Worm (Caenorhabditis elegans) whole organism, L3 larva: ENCODE results near the gene ZK470.6.

Experiments
- R02D3.7 ChIP-seq: fragments of 150-350 bp; optimal IDR thresholded peaks from 2 replicates; lab custom pipeline; 2014; ENCODE audit warnings: missing biosample characterization, missing genetic modification characterization
- ZK546.5 ChIP-seq: sonication (generic microtip); optimal IDR thresholded peaks from 2 replicates; lab custom pipeline; 2017; ENCODE audit warnings: missing biosample characterization, missing genetic modification characterization
- aly-2 ChIP-seq: fragments of 150-350 bp; optimal IDR thresholded peaks from 2 replicates; lab custom pipeline; 2014; ENCODE audit warnings: missing biosample characterization, missing genetic modification characterization
- ama-1 ChIP-seq: fragments of 150-350 bp; optimal IDR thresholded peaks from 2 replicates; lab custom pipeline; 2018
- ceh-16 ChIP-seq: sonication (generic microtip); optimal IDR thresholded peaks from 2 replicates; lab custom pipeline; 2017; ENCODE audit warnings: missing biosample characterization, missing genetic modification characterization
- ceh-28 ChIP-seq: fragments of 150-350 bp; optimal IDR thresholded peaks from 2 replicates; lab custom pipeline; 2014; ENCODE audit warnings: missing biosample characterization, missing genetic modification reagents, missing genetic modification characterization
- ceh-82 ChIP-seq: fragments of 150-350 bp; optimal IDR thresholded peaks from 2 replicates; lab custom pipeline; 2014; ENCODE audit warnings: missing biosample characterization, missing genetic modification characterization
- ceh-9 ChIP-seq: sonication (generic microtip); optimal IDR thresholded peaks from 2 replicates; lab custom pipeline; 2018; ENCODE audit warnings: missing biosample characterization, missing genetic modification characterization
- daf-12 ChIP-seq: fragments of 150-350 bp; optimal IDR thresholded peaks from 2 replicates; lab custom pipeline; 2014; ENCODE audit warnings: missing biosample characterization, missing genetic modification reagents, missing genetic modification characterization
- egl-27 ChIP-seq: sonication (generic microtip); optimal IDR thresholded peaks from 4 replicates; lab custom pipeline; 2017; ENCODE audit warnings: missing biosample characterization, missing genetic modification reagents, missing genetic modification characterization
- egl-5 ChIP-seq: fragments of 150-350 bp; optimal IDR thresholded peaks from 2 replicates; lab custom pipeline; 2017; ENCODE audit warnings: missing biosample characterization, missing genetic modification reagents, missing genetic modification characterization, inconsistent platforms
- elt-2 ChIP-seq: sonication (generic microtip); optimal IDR thresholded peaks from 2 replicates; lab custom pipeline; 2016; ENCODE audit warnings: missing genetic modification reagents, mild to moderate bottlenecking, missing genetic modification characterization, missing compliant biosample characterization
- elt-3 ChIP-seq, 3 experiments: fragments of 150-350 bp in 1 of 3; sonication (generic microtip) in 2 of 3; optimal IDR thresholded peaks; 2 replicates in 2 of 3; 4 replicates in 1 of 3; lab custom pipeline; 2014 to 2017; ENCODE audit warnings: missing biosample characterization in 3 of 3, missing genetic modification characterization in 3 of 3
- fkh-10 ChIP-seq: sonication (generic microtip); optimal IDR thresholded peaks from 2 replicates; lab custom pipeline; 2017; ENCODE audit warnings: missing biosample characterization, missing genetic modification reagents, missing genetic modification characterization
- hmg-11 ChIP-seq: sonication (generic microtip); optimal IDR thresholded peaks from 2 replicates; lab custom pipeline; 2016; ENCODE audit warnings: missing genetic modification characterization, missing compliant biosample characterization
- jun-1 ChIP-seq: fragments of 150-350 bp; optimal IDR thresholded peaks from 2 replicates; lab custom pipeline; 2014; ENCODE audit warnings: missing biosample characterization, missing genetic modification reagents, missing genetic modification characterization
- lin-15B ChIP-seq: fragments of 150-350 bp; optimal IDR thresholded peaks from 2 replicates; lab custom pipeline; 2014; ENCODE audit warnings: missing biosample characterization, missing genetic modification characterization
- lin-39 ChIP-seq: fragments of 150-350 bp; optimal IDR thresholded peaks from 2 replicates; lab custom pipeline; 2018; ENCODE audit warnings: missing biosample characterization, missing genetic modification reagents, missing genetic modification characterization
- mdl-1 ChIP-seq: fragments of 150-350 bp; optimal IDR thresholded peaks from 2 replicates; lab custom pipeline; 2014; ENCODE audit warnings: missing biosample characterization, missing genetic modification characterization
- mml-1 ChIP-seq: fragments of 150-350 bp; sonication (generic microtip); optimal IDR thresholded peaks from 3 replicates; lab custom pipeline; 2014; ENCODE audit warnings: missing biosample characterization, missing genetic modification characterization
- nfya-1 ChIP-seq: sonication (generic microtip); optimal IDR thresholded peaks from 2 replicates; lab custom pipeline; 2017; ENCODE audit warnings: missing genetic modification characterization, mild to moderate bottlenecking, missing compliant biosample characterization, antibody characterized with exemption, moderate library complexity; ENCODE audit not compliant: insufficient read depth
- nhr-11 ChIP-seq: fragments of 150-350 bp; optimal IDR thresholded peaks from 2 replicates; lab custom pipeline; 2014; ENCODE audit warnings: missing biosample characterization, missing genetic modification characterization
- nhr-23 ChIP-seq: fragments of 150-350 bp; optimal IDR thresholded peaks from 2 replicates; lab custom pipeline; 2014; ENCODE audit warnings: missing biosample characterization, missing genetic modification reagents, missing genetic modification characterization
- nhr-237 ChIP-seq: fragments of 150-350 bp; optimal IDR thresholded peaks from 2 replicates; lab custom pipeline; 2014; ENCODE audit warnings: missing biosample characterization, missing genetic modification characterization
- nhr-28 ChIP-seq: fragments of 150-350 bp; optimal IDR thresholded peaks from 2 replicates; lab custom pipeline; 2014; ENCODE audit warnings: missing biosample characterization, missing genetic modification characterization
- nhr-67 ChIP-seq: fragments of 150-350 bp; optimal IDR thresholded peaks from 2 replicates; lab custom pipeline; 2014; ENCODE audit warnings: missing biosample characterization, missing genetic modification characterization
- pqm-1 ChIP-seq: fragments of 150-350 bp; optimal IDR thresholded peaks from 2 replicates; lab custom pipeline; 2017; ENCODE audit warnings: missing biosample characterization, missing genetic modification characterization, inconsistent platforms
- sea-2 ChIP-seq: fragments of 150-350 bp; sonication (generic microtip); optimal IDR thresholded peaks from 4 replicates; lab custom pipeline; 2014; ENCODE audit warnings: missing biosample characterization, missing genetic modification reagents, missing genetic modification characterization
- skn-1 ChIP-seq: fragments of 150-350 bp; optimal IDR thresholded peaks from 2 replicates; lab custom pipeline; 2014; ENCODE audit warnings: missing biosample characterization, missing genetic modification characterization
- snpc-4 ChIP-seq: fragments of 150-350 bp; optimal IDR thresholded peaks from 2 replicates; lab custom pipeline; 2014; ENCODE audit warnings: missing biosample characterization, missing genetic modification characterization
- tbx-2 ChIP-seq: sonication (generic microtip); optimal IDR thresholded peaks from 2 replicates; lab custom pipeline; 2016; ENCODE audit warnings: mild to moderate bottlenecking, missing genetic modification characterization, missing compliant biosample characterization
- unc-62 ChIP-seq: fragments of 150-350 bp; sonication (generic microtip); optimal IDR thresholded peaks from 4 replicates; lab custom pipeline; 2014; ENCODE audit warnings: missing biosample characterization, missing genetic modification reagents, missing genetic modification characterization
- zag-1 ChIP-seq: fragments of 150-350 bp; optimal IDR thresholded peaks from 2 replicates; lab custom pipeline; 2014; ENCODE audit warnings: missing biosample characterization, missing genetic modification characterization
- ztf-4 ChIP-seq: fragments of 150-350 bp; optimal IDR thresholded peaks from 2 replicates; lab custom pipeline; 2014; ENCODE audit warnings: missing biosample characterization, missing genetic modification characterization

Gene ZK470.6

DNA sequence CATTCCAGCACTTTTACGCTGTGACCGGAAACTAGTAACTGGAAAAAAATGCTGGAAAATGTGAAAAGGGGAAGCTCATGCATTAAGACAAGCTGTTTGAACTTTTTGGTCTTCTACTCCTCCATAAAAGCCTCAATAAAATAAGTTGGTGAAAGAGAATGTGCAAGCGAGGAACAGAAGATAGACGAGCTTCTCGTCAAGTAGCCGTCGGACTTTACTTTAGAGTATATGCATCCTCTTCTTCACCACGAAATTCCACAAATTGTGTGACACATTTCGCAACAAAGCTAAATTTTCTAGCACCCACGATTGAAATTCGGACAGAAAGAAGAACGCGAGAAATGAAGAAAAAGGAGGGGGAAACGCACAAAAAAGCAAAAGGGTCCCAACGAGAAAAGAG, 17.4 kb downstream of the ZK470.6 start:
- TF ChIP-seq elt-2 (tag; lab: Kevin White, UChicago), result no peak
- peak; percentile 1 for TF ChIP-seq fkh-10 (GFP tag; lab: Kevin White, UChicago)

DNA sequence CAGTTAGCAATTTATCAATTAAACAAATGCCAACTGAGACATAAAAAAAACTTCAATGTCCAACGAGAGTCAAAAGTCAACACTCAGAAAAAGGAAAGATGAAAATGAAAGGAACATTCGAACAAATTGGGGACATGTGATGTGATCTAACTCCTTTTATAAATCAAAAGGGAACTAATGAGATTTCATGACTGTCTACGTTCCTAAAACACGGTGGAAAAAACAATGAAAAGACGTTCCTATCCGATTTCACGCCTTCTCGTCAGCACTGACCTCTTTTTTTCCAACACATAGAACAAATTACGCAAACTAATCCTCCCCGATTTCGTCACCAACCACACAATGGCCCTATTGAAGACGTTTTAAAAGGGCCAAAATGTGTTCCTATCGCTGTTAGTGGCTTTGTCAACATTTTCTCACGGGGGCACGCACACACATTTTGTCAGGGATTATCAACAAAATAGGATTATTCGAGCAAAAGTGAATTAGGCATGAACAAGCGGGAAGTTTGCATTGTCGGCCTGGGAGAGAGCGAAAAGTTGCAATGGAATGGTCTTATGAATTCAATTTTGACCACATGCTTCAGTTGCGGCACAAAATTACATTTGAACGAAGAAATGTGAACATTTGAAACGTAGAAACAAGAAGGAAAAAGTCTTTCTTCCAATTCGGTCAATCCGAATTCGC, 18.0 kb downstream of the ZK470.6 start:
- TF ChIP-seq pqm-1 (tag; lab: Kevin White, UChicago), result no peak
- peak; percentile 0 for TF ChIP-seq hmg-11 (tag; lab: Kevin White, UChicago)
- TF ChIP-seq ceh-9 (tag; lab: Kevin White, UChicago), result no peak
- TF ChIP-seq nhr-23 (tag; lab: Kevin White, UChicago), result peak; percentile 78
- peak; percentile 38 for TF ChIP-seq egl-5

DNA sequence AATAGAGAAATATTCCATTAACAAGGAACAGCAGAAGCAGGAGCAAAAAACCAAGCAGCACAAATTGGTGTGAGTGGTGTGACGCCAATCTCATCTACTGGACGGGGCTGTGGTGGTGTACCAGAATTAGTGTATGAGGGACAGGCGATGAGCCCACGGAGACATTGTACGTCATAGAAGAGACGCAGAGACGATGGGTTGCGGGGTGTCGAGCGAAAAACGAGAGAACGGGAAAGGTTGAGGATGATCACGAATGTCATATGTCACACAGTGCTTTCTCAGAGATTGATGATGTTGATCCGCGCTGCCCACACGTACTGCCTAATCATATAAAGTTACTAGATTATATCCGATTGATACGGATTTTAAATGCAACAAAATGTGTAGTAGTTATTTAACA, 19.4 kb downstream of the ZK470.6 start:
- TF ChIP-seq nhr-23 (tag; lab: Kevin White, UChicago) (peak; percentile 25), lin-39 (tag; lab: Kevin White, UChicago) (peak; percentile 56), nfya-1 (tag; lab: Kevin White, UChicago) (peak; percentile 35), unc-62 (GFP tag; lab: Kevin White, UChicago) (peak; percentile 26), ama-1 (lab: Kevin White, UChicago) (peak; percentile 49), ceh-28 (tag; lab: Kevin White, UChicago) (no peak), ztf-4 (no peak), hmg-11 (tag; lab: Kevin White, UChicago) (peak; percentile 34)

DNA sequence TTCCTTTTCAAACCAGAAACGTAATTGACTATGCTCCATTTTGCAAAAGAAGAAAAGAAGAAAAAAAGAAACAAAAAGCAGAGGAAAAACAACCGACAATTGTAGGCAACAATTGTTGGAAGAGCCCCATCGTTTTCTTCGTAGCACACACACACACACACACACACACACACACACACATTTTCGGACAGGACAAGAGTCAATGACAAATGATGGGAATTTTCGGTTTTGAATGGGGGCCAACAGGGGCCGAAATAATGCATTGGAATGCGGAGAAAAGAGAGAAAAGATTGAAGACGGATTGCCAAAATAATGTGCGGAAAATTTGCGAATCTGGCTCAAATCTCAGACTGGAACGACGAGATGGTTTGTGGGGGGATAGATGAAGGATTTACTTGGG, 22.5 kb downstream of the ZK470.6 start:
- TF ChIP-seq jun-1 (tag; lab: Kevin White, UChicago), result no peak
- TF ChIP-seq skn-1, result no peak
- peak; percentile 82 for TF ChIP-seq egl-5
- TF ChIP-seq tbx-2, result no peak
- no peak for TF ChIP-seq ama-1 (lab: Kevin White, UChicago)
- no peak for TF ChIP-seq daf-12
- no peak for TF ChIP-seq ceh-9 (tag; lab: Kevin White, UChicago)
- TF ChIP-seq nhr-11, result no peak
- peak; percentile 24 for TF ChIP-seq nfya-1 (tag; lab: Kevin White, UChicago)
- no peak for TF ChIP-seq sea-2 (GFP tag; lab: Kevin White, UChicago)
- no peak for TF ChIP-seq zag-1
- no peak for TF ChIP-seq ceh-28 (tag; lab: Kevin White, UChicago)
- no peak for TF ChIP-seq ZK546.5
- no peak for TF ChIP-seq mdl-1
- no peak for TF ChIP-seq mml-1
- peak; percentile 92 for TF ChIP-seq lin-39 (tag; lab: Kevin White, UChicago)

DNA sequence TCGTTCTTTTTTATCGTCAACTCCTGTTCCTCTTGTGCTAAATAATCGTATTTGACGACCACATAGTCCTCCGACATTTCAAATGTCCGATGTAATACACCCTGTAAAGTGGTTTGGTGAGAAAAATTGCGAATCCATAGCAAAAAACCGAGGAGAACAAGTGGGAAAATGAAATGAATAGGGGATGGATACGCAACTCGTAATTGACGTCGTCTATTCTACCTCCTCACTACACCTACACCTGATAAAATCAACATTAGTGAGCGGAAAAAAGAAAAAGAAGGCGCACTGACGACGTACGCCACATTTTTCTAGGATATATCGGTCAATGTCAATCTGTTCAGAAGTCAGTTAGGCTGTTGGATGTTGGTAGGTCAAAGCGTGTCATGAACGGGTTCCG, 24.0 kb downstream of the ZK470.6 start, which contains the start of gene nck-1:
nck-1 (minus strand) TSS at position 101 of the 400 bp plus-strand sequence.
- TF ChIP-seq tbx-2 (no peak), ama-1 (lab: Kevin White, UChicago) (no peak), snpc-4 (tag; lab: Kevin White, UChicago) (no peak), egl-5 (peak; percentile 21), R02D3.7 (tag; lab: Kevin White, UChicago) (no peak)

DNA sequence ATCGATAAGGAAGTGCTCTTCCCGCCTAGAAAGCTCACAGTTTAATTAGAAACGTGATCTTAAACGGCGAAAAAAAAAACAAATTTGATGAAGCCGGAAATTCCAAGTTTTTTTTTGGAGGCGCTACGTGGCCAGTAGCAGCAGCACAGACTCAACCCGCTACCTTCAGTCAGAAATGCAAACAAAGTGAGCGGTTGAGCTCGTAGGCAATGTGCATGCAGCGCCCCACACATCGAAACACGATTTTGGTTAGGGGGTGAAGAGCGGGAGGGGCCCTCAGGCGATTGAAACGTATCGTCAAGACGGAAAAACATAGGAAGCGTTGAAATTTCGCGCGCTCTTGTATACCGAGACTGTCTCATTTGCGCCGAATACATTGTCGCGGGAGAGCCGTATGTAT, 26.1 kb downstream of the ZK470.6 start:
- TF ChIP-seq aly-2 (tag; lab: Kevin White, UChicago) (no peak), egl-27 (tag; lab: Kevin White, UChicago) (no peak), nhr-11 (no peak), ceh-82 (tag; lab: Kevin White, UChicago) (no peak), nhr-28 (no peak), elt-3 (tag; optimal IDR thresholded peaks at IDR 0.05; lab: Kevin White, UChicago) (no peak), nhr-67 (tag; lab: Kevin White, UChicago) (no peak), nhr-237 (tag; lab: Kevin White, UChicago) (no peak), ceh-16 (tag; lab: Kevin White, UChicago) (no peak), lin-15B (tag; lab: Kevin White, UChicago) (no peak), zag-1 (no peak), ZK546.5 (no peak), daf-12 (no peak)
